Fruit fly (Drosophila melanogaster): ENCODE measurements around the gene c11.1.

Gene c11.1

dm6 chrX:9319140-9319539 is 36.2 kb upstream of the c11.1 start, which contains the start of the genes c12.1 and c12.2 (continued):
- TF ChIP-seq Aef1 (GFP tag; IDR thresholded peaks at IDR 0.05) (no peak), D19A (tag; optimal IDR thresholded peaks at IDR 0.05) (no peak), crc (GFP tag; optimal IDR thresholded peaks at IDR 0.05) (no peak), Xbp1 (GFP tag; optimal IDR thresholded peaks at IDR 0.05) (no peak), CG7357 (GFP tag; IDR thresholded peaks at IDR 0.05) (no peak), gsb (GFP tag; IDR thresholded peaks at IDR 0.05) (no peak), tio (GFP tag; optimal IDR thresholded peaks at IDR 0.05) (no peak), Vsx1 (GFP tag; optimal IDR thresholded peaks at IDR 0.05) (no peak), cato (GFP tag; optimal IDR thresholded peaks at IDR 0.05; ENCODE audit: borderline replicate concordance) (no peak), zfh2 (GFP tag; optimal IDR thresholded peaks at IDR 0.05) (no peak), Hr3 (GFP tag; optimal IDR thresholded peaks at IDR 0.05) (no peak), CG6765 (GFP tag; optimal IDR thresholded peaks at IDR 0.05) (no peak), inv (GFP tag; IDR thresholded peaks at IDR 0.05; ENCODE audit: partially characterized antibody) (peak; percentile 39; the same call in 1 of the 2 replicates), CG8388 (GFP tag; optimal IDR thresholded peaks at IDR 0.05) (no peak), Sin3A (optimal IDR thresholded peaks at IDR 0.05) (peak; percentile 70), CG10147 (GFP tag; optimal IDR thresholded peaks at IDR 0.05) (no peak), CG43689 (GFP tag; IDR thresholded peaks at IDR 0.05) (no peak), Nf-YC (tag; optimal IDR thresholded peaks at IDR 0.05) (no peak), CG13775 (GFP tag; optimal IDR thresholded peaks at IDR 0.05) (no peak), CG10366 (GFP tag; IDR thresholded peaks at IDR 0.05) (no peak), CG32767 (GFP tag; IDR thresholded peaks at IDR 0.05) (no peak), ken (GFP tag; IDR thresholded peaks at IDR 0.05) (no peak), pum (GFP tag; optimal IDR thresholded peaks at IDR 0.05) (no peak), HLHmδ (GFP tag; optimal IDR thresholded peaks at IDR 0.05) (peak; percentile 14), Mad (GFP tag; optimal IDR thresholded peaks at IDR 0.05) (peak; percentile 18), p53 (GFP tag; optimal IDR thresholded peaks at IDR 0.05) (no peak), fru (optimal IDR thresholded peaks at IDR 0.05) (no peak), Usf (GFP tag; optimal IDR thresholded peaks at IDR 0.05) (no peak), nmo (GFP tag; optimal IDR thresholded peaks at IDR 0.05) (peak; percentile 49), CG30403 (GFP tag; optimal IDR thresholded peaks at IDR 0.05) (no peak), Sry-δ (GFP tag; optimal IDR thresholded peaks at IDR 0.05) (peak; percentile 73), Sox102F (GFP tag; optimal IDR thresholded peaks at IDR 0.05) (no peak), MBD-R2 (GFP tag; IDR thresholded peaks at IDR 0.05) (peak; percentile 100), slou (GFP tag; optimal IDR thresholded peaks at IDR 0.05) (no peak), zen (tag; optimal IDR thresholded peaks at IDR 0.05) (peak; percentile 18), Lpt (GFP tag; optimal IDR thresholded peaks at IDR 0.05) (no peak), BEAF-32 (GFP tag; optimal IDR thresholded peaks at IDR 0.05) (peak; percentile 67), Ptx1 (GFP tag; IDR thresholded peaks at IDR 0.05) (no peak), jing (GFP tag; optimal IDR thresholded peaks at IDR 0.05) (no peak), jigr1 (GFP tag; IDR thresholded peaks at IDR 0.05) (no peak), pnt (GFP tag; optimal IDR thresholded peaks at IDR 0.05) (no peak), CG15479 (GFP tag; optimal IDR thresholded peaks at IDR 0.05) (no peak), Oaz (GFP tag; IDR thresholded peaks at IDR 0.05) (no peak), ash1 (GFP tag; optimal IDR thresholded peaks at IDR 0.05) (no peak), CG7928 (GFP tag; optimal IDR thresholded peaks at IDR 0.05) (peak; percentile 1), br (optimal IDR thresholded peaks at IDR 0.05) (no peak), gcm2 (GFP tag; optimal IDR thresholded peaks at IDR 0.05) (no peak), sqz (GFP tag; optimal IDR thresholded peaks at IDR 0.05) (no peak), chinmo (GFP tag; IDR thresholded peaks at IDR 0.05; ENCODE audit: partially characterized antibody) (0 out of 4 replicates have a peak, but pooled peaks have one; percentile 10), Bgb (GFP tag; IDR thresholded peaks at IDR 0.05; ENCODE audit: partially characterized antibody) (peak; percentile 69), CG6254 (GFP tag; optimal IDR thresholded peaks at IDR 0.05) (no peak), Awh (GFP tag; IDR thresholded peaks at IDR 0.05) (no peak), Kr (GFP tag; optimal IDR thresholded peaks at IDR 0.05) (no peak)

Measured in whole organism, embryonic.